Worm (Caenorhabditis elegans): ENCODE measurements around the gene rhr-1.

- TF ChIP-seq skn-1 (tag; optimal IDR thresholded peaks at IDR 0.05) (no peak), zag-1 (tag; optimal IDR thresholded peaks at IDR 0.05) (no peak), daf-12 (tag; optimal IDR thresholded peaks at IDR 0.05) (no peak), nhr-12 (tag; optimal IDR thresholded peaks at IDR 0.05) (no peak), ama-1 (optimal IDR thresholded peaks at IDR 0.05) (no peak), lin-15B (tag; optimal IDR thresholded peaks at IDR 0.05) (no peak), unc-62 (GFP tag; optimal IDR thresholded peaks at IDR 0.05) (no peak), nhr-11 (tag; optimal IDR thresholded peaks at IDR 0.05) (no peak), nhr-23 (tag; optimal IDR thresholded peaks at IDR 0.05) (no peak), ZK546.5 (tag; optimal IDR thresholded peaks at IDR 0.05) (no peak), pha-4 (tag; optimal IDR thresholded peaks at IDR 0.05) (no peak), egl-5 (tag; optimal IDR thresholded peaks at IDR 0.05) (no peak), nhr-25 (tag; optimal IDR thresholded peaks at IDR 0.05) (no peak), R02D3.7 (tag; optimal IDR thresholded peaks at IDR 0.05) (no peak)
Measured at ce11 chrV:5445839-5446238, 17.9 kb downstream of the rhr-1 start, which contains the start of gene F08F3.1.
